Fruit fly (Drosophila melanogaster): ENCODE measurements around the gene Spn77Bc.

Spn77Bc gene

dm6 chr3L:20388983-20389382 is 46.5 kb downstream of the Spn77Bc start (continued):
- TF ChIP-seq CG43689 (GFP tag; IDR thresholded peaks at IDR 0.05) (peak; percentile 24; the same call in 1 of the 2 replicates), Oli (tag; optimal IDR thresholded peaks at IDR 0.05) (peak; percentile 30), Dp (GFP tag; optimal IDR thresholded peaks at IDR 0.05) (no peak), onecut (GFP tag; IDR thresholded peaks at IDR 0.05) (no peak), Hsf (GFP tag; optimal IDR thresholded peaks at IDR 0.05) (peak; percentile 33), Adf1 (GFP tag; IDR thresholded peaks at IDR 0.05) (no peak), CG17385 (GFP tag; optimal IDR thresholded peaks at IDR 0.05) (peak; percentile 13), Hr78 (GFP tag; optimal IDR thresholded peaks at IDR 0.05) (peak in 1 of 2 experiments; percentile 77), CG2712 (tag; optimal IDR thresholded peaks at IDR 0.05) (peak; percentile 12), HLHmδ (GFP tag; optimal IDR thresholded peaks at IDR 0.05) (no peak), Nf-YA (GFP tag; IDR thresholded peaks at IDR 0.05) (no peak), CG9797 (GFP tag; optimal IDR thresholded peaks at IDR 0.05) (no peak), CG2120 (GFP tag; optimal IDR thresholded peaks at IDR 0.05) (peak; percentile 76), Ada2b (GFP tag; IDR thresholded peaks at IDR 0.05) (0 out of 2 replicates have a peak, but pooled peaks have one; percentile 30), slou (GFP tag; optimal IDR thresholded peaks at IDR 0.05) (no peak), Nf-YC (tag; optimal IDR thresholded peaks at IDR 0.05) (no peak), sens (GFP tag) (peak; percentile 52), CG12104 (GFP tag; optimal IDR thresholded peaks at IDR 0.05) (no peak), CG18476 (GFP tag; optimal IDR thresholded peaks at IDR 0.05) (no peak), gt (GFP tag; IDR thresholded peaks at IDR 0.05) (no peak), abd-A (tag; optimal IDR thresholded peaks at IDR 0.05) (no peak), CG15514 (GFP tag; optimal IDR thresholded peaks at IDR 0.05) (peak; percentile 40), Hr3 (GFP tag; optimal IDR thresholded peaks at IDR 0.05) (no peak), rib (GFP tag; IDR thresholded peaks at IDR 0.05) (0 out of 2 replicates have a peak, but pooled peaks have one; percentile 19), Trl (optimal IDR thresholded peaks at IDR 0.05) (no peak), Trl (GFP tag; optimal IDR thresholded peaks at IDR 0.05) (peak; percentile 31), MTF-1 (GFP tag; optimal IDR thresholded peaks at IDR 0.05; ENCODE audit: borderline replicate concordance) (no peak), CG2129 (GFP tag; IDR thresholded peaks at IDR 0.05; ENCODE audit: partially characterized antibody) (no peak), Dll (GFP tag; IDR thresholded peaks at IDR 0.05; ENCODE audit: partially characterized antibody) (no peak), gfzf (GFP tag; optimal IDR thresholded peaks at IDR 0.05) (no peak), tin (GFP tag; optimal IDR thresholded peaks at IDR 0.05) (no peak), Hr51 (GFP tag; optimal IDR thresholded peaks at IDR 0.05) (peak in 1 of 2 experiments; percentile 50), CG2875 (GFP tag; optimal IDR thresholded peaks at IDR 0.05) (no peak), CG7357 (GFP tag; IDR thresholded peaks at IDR 0.05) (no peak), hkb (optimal IDR thresholded peaks at IDR 0.05) (no peak), hkb (GFP tag; IDR thresholded peaks at IDR 0.05) (0 out of 2 replicates have a peak, but pooled peaks have one; percentile 29), CG5245 (GFP tag; optimal IDR thresholded peaks at IDR 0.05) (peak; percentile 1), gcm2 (GFP tag; optimal IDR thresholded peaks at IDR 0.05) (no peak), nau (GFP tag; optimal IDR thresholded peaks at IDR 0.05) (no peak), CG6175 (GFP tag; IDR thresholded peaks at IDR 0.05) (no peak), wor (GFP tag; IDR thresholded peaks at IDR 0.05) (no peak), her (GFP tag; optimal IDR thresholded peaks at IDR 0.05) (peak; percentile 57), HLH3B (GFP tag; IDR thresholded peaks at IDR 0.05) (peak; percentile 31; the same call in 1 of the 2 replicates), CG9932 (GFP tag; IDR thresholded peaks at IDR 0.05) (peak; percentile 58), CG9609 (GFP tag; optimal IDR thresholded peaks at IDR 0.05) (peak; percentile 36), E2f1 (GFP tag; IDR thresholded peaks at IDR 0.05) (no peak; the same call in 1 of the 2 replicates), Ptx1 (GFP tag; IDR thresholded peaks at IDR 0.05) (peak; percentile 57), wdn (GFP tag; IDR thresholded peaks at IDR 0.05) (peak; percentile 54; the same call in 1 of the 2 replicates), CG15269 (tag; optimal IDR thresholded peaks at IDR 0.05) (peak; percentile 59), Elba2 (GFP tag; optimal IDR thresholded peaks at IDR 0.05) (no peak), Atf3 (GFP tag; optimal IDR thresholded peaks at IDR 0.05) (no peak), CG34376 (GFP tag; optimal IDR thresholded peaks at IDR 0.05) (peak; percentile 86)
